Fruit fly (Drosophila melanogaster) whole organism, adult: ENCODE results near the gene Socs16D.

Source experiments
- Mnt ChIP-seq: fragments of 200-800 bp; sonication (Bioruptor generic); optimal IDR thresholded peaks from 2 replicates; lab custom pipeline; 2016; ENCODE audit warnings: missing biosample characterization, mild to moderate bottlenecking, missing genetic modification characterization
- cnc ChIP-seq, 2 experiments: fragments of >200 bp; optimal IDR thresholded peaks; 2 replicates each; lab custom pipeline; 2017
- kay ChIP-seq: fragments of 200-800 bp; sonication (Bioruptor generic); peaks from one replicate; lab custom pipeline; 2016; ENCODE audit warnings: missing biosample characterization, missing genetic modification characterization, borderline replicate concordance

- TF ChIP-seq kay (GFP tag; lab: Kevin White, UChicago) (no peak), cnc (optimal IDR thresholded peaks at IDR 0.05; lab: Kevin White, UChicago) (no peak), Mnt (GFP tag; lab: Kevin White, UChicago) (peak; percentile 23)
Observed at dm6 chrX:17841923-17842322, 14.6 kb upstream of the Socs16D start, which contains the start of gene Taf9.
